Fruit fly (Drosophila melanogaster): ENCODE results near the gene RnrL.

The RnrL gene

dm6 chr2L:10344029-10344606 lies 16.4 kb upstream of the RnrL start, which contains the start of gene Frmd5:
Frmd5 (plus strand) TSS chr2L:10344442.
- TF ChIP-seq Dll (optimal IDR thresholded peaks at IDR 0.05): no peak
- TF ChIP-seq psq (optimal IDR thresholded peaks at IDR 0.05): no peak
- no peak for TF ChIP-seq usp (GFP tag; optimal IDR thresholded peaks at IDR 0.05)
- TF ChIP-seq pan (optimal IDR thresholded peaks at IDR 0.05): no peak
- no peak for TF ChIP-seq EcR (GFP tag; optimal IDR thresholded peaks at IDR 0.05)
- TF ChIP-seq CG8478 (optimal IDR thresholded peaks at IDR 0.05): no peak

DNA sequence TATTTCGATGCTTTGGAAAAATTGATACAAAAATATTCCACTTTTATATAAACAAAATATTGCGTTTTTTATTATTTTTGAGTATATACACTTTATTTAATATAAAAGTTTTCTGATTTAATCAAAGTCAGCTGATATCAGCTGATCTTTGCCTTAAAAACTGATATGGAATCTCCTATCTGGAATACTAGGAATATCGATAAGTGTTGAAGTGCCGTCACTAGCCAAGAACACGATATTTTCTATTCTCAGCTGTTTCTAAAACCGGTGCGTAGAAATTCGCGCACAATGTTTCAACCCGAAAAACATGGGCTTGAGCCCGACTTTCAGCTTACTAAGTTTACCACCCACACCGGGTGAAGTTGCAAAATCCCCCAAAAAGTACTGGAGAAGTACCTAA lies 14.7 kb upstream of the RnrL start, which contains the start of gene Sps2:
Sps2 (plus strand) TSS at position 124 of the 400 bp plus-strand sequence.
- no peak for TF ChIP-seq EcR (GFP tag; optimal IDR thresholded peaks at IDR 0.05)
- no peak for TF ChIP-seq CG8478 (optimal IDR thresholded peaks at IDR 0.05)
- no peak for TF ChIP-seq usp (GFP tag; optimal IDR thresholded peaks at IDR 0.05)
- TF ChIP-seq psq (optimal IDR thresholded peaks at IDR 0.05): no peak
- TF ChIP-seq Dll (optimal IDR thresholded peaks at IDR 0.05): no peak
- TF ChIP-seq pan (optimal IDR thresholded peaks at IDR 0.05): no peak

- TF ChIP-seq EcR (GFP tag; optimal IDR thresholded peaks at IDR 0.05) (no peak), CG8478 (optimal IDR thresholded peaks at IDR 0.05) (no peak), usp (GFP tag; optimal IDR thresholded peaks at IDR 0.05) (no peak), pan (optimal IDR thresholded peaks at IDR 0.05) (no peak), Dll (optimal IDR thresholded peaks at IDR 0.05) (no peak), psq (optimal IDR thresholded peaks at IDR 0.05) (no peak)
Measured at dm6 chr2L:10341405-10341804, 13.7 kb upstream of the RnrL start, which contains the start of gene CG31715. CG31715 (plus strand) TSS chr2L:10341616.

DNA sequence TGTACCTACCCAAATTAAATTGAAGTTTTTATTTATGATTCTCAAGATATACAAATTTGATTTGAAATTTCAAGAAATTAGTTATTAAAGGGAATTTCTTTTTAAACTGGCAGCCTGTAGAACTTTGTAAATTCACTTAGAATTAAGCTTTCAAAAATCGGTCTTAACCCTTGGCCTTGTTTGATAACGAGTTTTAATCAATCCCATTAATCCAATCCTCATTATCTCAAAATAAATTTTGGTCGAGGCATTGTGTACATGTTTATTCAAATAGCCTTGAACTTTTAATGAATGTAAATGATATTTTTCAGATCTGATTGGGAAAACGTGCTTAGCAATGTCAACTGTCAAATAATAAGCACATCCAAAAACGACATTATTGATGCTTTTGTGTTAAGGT lies 12.1 kb upstream of the RnrL start:
- no peak for TF ChIP-seq psq (optimal IDR thresholded peaks at IDR 0.05)
- TF ChIP-seq CG8478 (optimal IDR thresholded peaks at IDR 0.05): no peak
- TF ChIP-seq Dll (optimal IDR thresholded peaks at IDR 0.05): no peak
- TF ChIP-seq usp (GFP tag; optimal IDR thresholded peaks at IDR 0.05): no peak
- TF ChIP-seq EcR (GFP tag; optimal IDR thresholded peaks at IDR 0.05): no peak
- no peak for TF ChIP-seq pan (optimal IDR thresholded peaks at IDR 0.05)

DNA sequence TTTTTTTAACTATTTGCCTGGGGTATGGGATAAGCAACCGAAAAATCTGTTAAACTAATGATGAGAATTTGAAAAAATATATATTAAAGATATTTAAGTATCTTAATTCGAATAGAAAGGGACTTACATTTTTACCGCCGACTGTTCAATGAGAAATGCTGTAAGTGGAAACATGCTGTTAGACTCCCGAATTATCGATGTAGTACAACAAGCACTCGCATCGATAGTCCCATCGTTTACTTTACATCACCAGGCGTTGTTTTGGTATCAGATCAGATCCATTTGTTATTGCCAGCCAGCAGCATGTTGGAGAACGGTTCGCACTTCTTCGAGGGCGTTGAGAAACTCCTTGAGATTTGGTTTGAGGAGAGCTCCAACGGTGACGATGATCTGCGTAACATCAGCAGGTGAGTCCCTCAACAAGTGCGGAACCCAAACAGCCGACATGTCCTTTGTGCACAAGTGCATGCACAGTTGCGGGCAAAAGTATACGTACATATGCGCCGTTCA lies 11.5 kb upstream of the RnrL start, which contains the start of gene SamDC:
SamDC (plus strand) TSS at position 246 of the 510 bp plus-strand sequence.
- TF ChIP-seq pan (optimal IDR thresholded peaks at IDR 0.05) (no peak), CG8478 (optimal IDR thresholded peaks at IDR 0.05) (no peak), psq (optimal IDR thresholded peaks at IDR 0.05) (no peak), Dll (optimal IDR thresholded peaks at IDR 0.05) (no peak), EcR (GFP tag; optimal IDR thresholded peaks at IDR 0.05) (no peak), usp (GFP tag; optimal IDR thresholded peaks at IDR 0.05) (no peak)

dm6 chr2L:10334854-10335277 lies 7.1 kb upstream of the RnrL start:
- TF ChIP-seq Dll (optimal IDR thresholded peaks at IDR 0.05) (no peak), psq (optimal IDR thresholded peaks at IDR 0.05) (no peak), pan (optimal IDR thresholded peaks at IDR 0.05) (no peak), EcR (GFP tag; optimal IDR thresholded peaks at IDR 0.05) (no peak), CG8478 (optimal IDR thresholded peaks at IDR 0.05) (peak; percentile 74), usp (GFP tag; optimal IDR thresholded peaks at IDR 0.05) (no peak)

- TF ChIP-seq usp (GFP tag; optimal IDR thresholded peaks at IDR 0.05) (no peak), pan (optimal IDR thresholded peaks at IDR 0.05) (no peak), Dll (optimal IDR thresholded peaks at IDR 0.05) (no peak), psq (optimal IDR thresholded peaks at IDR 0.05) (no peak), EcR (GFP tag; optimal IDR thresholded peaks at IDR 0.05) (no peak), CG8478 (optimal IDR thresholded peaks at IDR 0.05) (no peak)
Measured at dm6 chr2L:10334213-10334612, 6.5 kb upstream of the RnrL start.

DNA sequence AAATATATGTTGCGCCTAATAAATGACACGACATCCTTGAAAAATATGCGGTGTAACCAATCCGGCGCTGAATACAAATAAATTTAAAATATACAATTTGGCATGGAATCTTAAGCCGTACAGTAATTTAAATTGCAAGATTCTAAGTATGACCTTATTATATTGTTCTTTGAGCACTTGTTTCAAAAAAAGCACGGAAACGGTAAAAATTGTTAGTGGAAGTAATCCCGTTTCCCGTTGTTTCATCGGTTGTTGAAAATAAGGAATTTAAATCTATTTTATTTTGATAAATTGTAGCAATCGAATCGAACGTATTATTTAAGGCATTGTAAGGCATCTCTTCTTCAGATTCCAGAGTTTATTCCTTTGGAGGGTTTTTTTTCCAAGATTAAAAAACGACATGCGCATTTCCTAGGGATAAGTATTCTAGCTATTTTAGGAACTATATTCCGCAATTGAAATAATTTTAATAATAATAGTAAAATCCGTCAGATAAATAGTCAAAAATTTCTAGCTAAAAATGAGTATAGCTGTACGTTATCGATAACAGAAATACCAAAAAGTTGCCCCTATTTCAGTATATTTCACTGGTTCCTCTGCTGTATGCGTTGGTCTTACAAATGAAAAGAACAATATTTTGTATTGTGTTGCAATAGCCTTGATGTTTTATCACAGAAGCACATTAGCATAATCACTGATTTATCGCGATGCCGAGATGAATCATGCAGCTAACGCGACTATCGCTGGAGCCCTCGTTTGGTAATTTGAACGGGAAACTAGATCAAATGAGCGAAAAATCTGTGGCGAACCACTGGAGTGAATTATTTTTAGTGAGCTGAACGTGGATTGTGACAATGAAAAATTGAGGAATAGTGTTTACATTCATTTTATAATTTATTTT lies 5.6 kb upstream of the RnrL start, which contains the start of gene GATAd:
GATAd (plus strand) TSS at position 644 of the 901 bp plus-strand sequence.
- no peak for TF ChIP-seq pan (optimal IDR thresholded peaks at IDR 0.05)
- no peak for TF ChIP-seq CG8478 (optimal IDR thresholded peaks at IDR 0.05)
- TF ChIP-seq Dll (optimal IDR thresholded peaks at IDR 0.05): no peak
- TF ChIP-seq usp (GFP tag; optimal IDR thresholded peaks at IDR 0.05): no peak

DNA sequence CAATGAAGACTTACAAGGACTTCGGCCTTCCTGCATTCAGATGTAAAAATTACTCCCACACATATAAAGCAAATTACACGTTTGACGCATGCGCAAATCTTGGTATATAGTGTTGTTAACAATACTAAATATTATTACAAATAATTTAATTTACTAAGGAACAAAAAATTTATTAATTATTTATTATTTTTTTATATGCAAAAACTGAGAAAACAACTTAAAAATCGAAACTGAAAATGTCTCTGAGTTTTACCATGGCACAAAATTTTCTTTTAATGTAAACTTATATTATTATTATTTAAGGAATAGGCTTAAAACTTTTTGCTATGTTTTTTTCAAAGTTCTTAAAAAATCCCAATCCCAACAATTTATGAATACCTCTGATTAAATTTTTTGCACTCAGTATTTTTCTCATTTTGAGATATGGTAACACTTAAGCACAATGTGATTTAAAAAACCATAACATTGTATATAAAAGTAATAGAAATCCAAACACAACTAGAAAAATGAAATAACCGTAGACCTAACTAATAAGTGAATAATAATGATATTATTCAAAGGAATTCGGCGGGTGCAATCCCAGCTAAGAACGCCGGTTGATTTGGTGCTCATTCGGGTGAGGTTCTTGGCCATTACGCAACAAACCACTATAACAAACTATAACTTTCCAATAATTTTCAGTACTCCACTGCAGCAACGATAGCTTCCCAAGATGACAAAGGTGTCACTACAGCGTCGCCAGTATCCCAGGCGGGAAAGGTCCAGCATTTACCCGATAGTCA lies 3.5 kb upstream of the RnrL start, which contains the start of the genes Schip1 and Cox10:
Schip1 (minus strand) TSS at position 51 of the 782 bp plus-strand sequence.
Cox10 (plus strand) TSS at position 406 of the 782 bp plus-strand sequence.
- no peak for TF ChIP-seq psq (optimal IDR thresholded peaks at IDR 0.05)
- no peak for TF ChIP-seq Dll (optimal IDR thresholded peaks at IDR 0.05)
- TF ChIP-seq EcR (GFP tag; optimal IDR thresholded peaks at IDR 0.05): no peak
- no peak for TF ChIP-seq CG8478 (optimal IDR thresholded peaks at IDR 0.05)

dm6 chr2L:10322773-10323487 lies 4.8 kb downstream of the RnrL start, which contains the start of gene CG5381:
CG5381 (minus strand) TSS chr2L:10323102.
- no peak for TF ChIP-seq psq (optimal IDR thresholded peaks at IDR 0.05)
- no peak for TF ChIP-seq pan (optimal IDR thresholded peaks at IDR 0.05)
- no peak for TF ChIP-seq CG8478 (optimal IDR thresholded peaks at IDR 0.05)
- no peak for TF ChIP-seq Dll (optimal IDR thresholded peaks at IDR 0.05)
- no peak for TF ChIP-seq usp (GFP tag; optimal IDR thresholded peaks at IDR 0.05)
- no peak for TF ChIP-seq EcR (GFP tag; optimal IDR thresholded peaks at IDR 0.05)
